Worm (Caenorhabditis elegans) whole organism, L1 larva: ENCODE results near the gene srlf-9.

Source experiments
- C04F5.9 ChIP-seq: sonication (generic microtip); optimal IDR thresholded peaks from 2 replicates; lab custom pipeline; 2016; ENCODE audit warnings: missing genetic modification characterization, missing compliant biosample characterization
- C34B4.2 ChIP-seq: sonication (generic microtip); optimal IDR thresholded peaks from 2 replicates; lab custom pipeline; 2017; ENCODE audit warnings: mild to moderate bottlenecking, missing genetic modification characterization, missing compliant biosample characterization
- Y116A8C.19 ChIP-seq: sonication (generic microtip); optimal IDR thresholded peaks from 2 replicates; lab custom pipeline; 2016; ENCODE audit warnings: missing compliant biosample characterization, missing genetic modification characterization, borderline replicate concordance
- aha-1 ChIP-seq: fragments of 150-350 bp; optimal IDR thresholded peaks from 2 replicates; lab custom pipeline; 2014; ENCODE audit warnings: missing biosample characterization, missing genetic modification characterization
- aly-2 ChIP-seq: fragments of 150-350 bp; optimal IDR thresholded peaks from 2 replicates; lab custom pipeline; 2014; ENCODE audit warnings: missing biosample characterization, missing genetic modification characterization
- ceh-63 ChIP-seq: fragments of 200-800 bp; sonication (Bioruptor generic); optimal IDR thresholded peaks from 2 replicates; lab custom pipeline; 2018; ENCODE audit warnings: mild to moderate bottlenecking, missing genetic modification characterization, missing compliant biosample characterization
- ceh-88 ChIP-seq: fragments of 200-800 bp; sonication (Bioruptor generic); IDR thresholded peaks from 2 replicates; pipeline ENCODE4 v1.3.6; 2022; ENCODE audit warnings: missing genetic modification characterization, missing compliant biosample characterization
- ceh-90 ChIP-seq: sonication (generic microtip); optimal IDR thresholded peaks from 2 replicates; lab custom pipeline; 2016; ENCODE audit warnings: missing genetic modification characterization, missing compliant biosample characterization
- ces-1 ChIP-seq: fragments of 150-350 bp; optimal IDR thresholded peaks from 2 replicates; lab custom pipeline; 2014; ENCODE audit warnings: missing biosample characterization, missing genetic modification reagents, missing genetic modification characterization
- efl-1 ChIP-seq, 4 experiments: fragments of 150-350 bp; optimal IDR thresholded peaks in 3 of 4; peaks in 1 of 4; 1 replicate in 1 of 4; 2 replicates in 3 of 4; lab custom pipeline; 2014; ENCODE audit warnings: missing biosample characterization in 2 of 4, missing genetic modification characterization in 2 of 4, missing genetic modification reagents in 2 of 4
- egl-13 ChIP-seq: sonication (generic microtip); optimal IDR thresholded peaks from 2 replicates; lab custom pipeline; 2016; ENCODE audit warnings: missing genotype, missing genetic modification reagents, missing genetic modification characterization, missing compliant biosample characterization
- egl-27 ChIP-seq, 2 experiments: fragments of 150-350 bp in 1 of 2; sonication (generic microtip); optimal IDR thresholded peaks; 3 replicates each; lab custom pipeline; 2017 to 2018; ENCODE audit warnings: missing biosample characterization in 2 of 2, missing genetic modification characterization in 2 of 2, missing genetic modification reagents in 2 of 2
- elt-2 ChIP-seq: sonication (generic microtip); optimal IDR thresholded peaks from 2 replicates; lab custom pipeline; 2016; ENCODE audit warnings: missing genetic modification characterization, mild to moderate bottlenecking, inconsistent platforms, missing compliant biosample characterization, missing genetic modification reagents
- fkh-10 ChIP-seq: sonication (generic microtip); optimal IDR thresholded peaks from 2 replicates; lab custom pipeline; 2017; ENCODE audit warnings: missing biosample characterization, missing genetic modification reagents, missing genetic modification characterization
- fkh-4 ChIP-seq: sonication (generic microtip); optimal IDR thresholded peaks from 2 replicates; lab custom pipeline; 2016; ENCODE audit warnings: missing compliant biosample characterization, missing genetic modification characterization, borderline replicate concordance
- fkh-8 ChIP-seq: sonication (generic microtip); optimal IDR thresholded peaks from 2 replicates; lab custom pipeline; 2016; ENCODE audit warnings: mild to moderate bottlenecking, missing genetic modification characterization, missing compliant biosample characterization
- hlh-17 ChIP-seq: fragments of 200-800 bp; sonication (Bioruptor generic); optimal IDR thresholded peaks from 2 replicates; lab custom pipeline; 2018; ENCODE audit warnings: missing genetic modification characterization, mild to moderate bottlenecking, missing compliant biosample characterization, moderate library complexity, borderline replicate concordance
- hpl-2 ChIP-seq: fragments of 150-350 bp; optimal IDR thresholded peaks from 2 replicates; lab custom pipeline; 2014; ENCODE audit warnings: missing biosample characterization, missing genetic modification reagents, missing genetic modification characterization
- irx-1 ChIP-seq: sonication (generic microtip); optimal IDR thresholded peaks from 2 replicates; lab custom pipeline; 2016; ENCODE audit warnings: missing genetic modification characterization, missing compliant biosample characterization
- isw-1 ChIP-seq: fragments of 200-800 bp; sonication (Bioruptor generic); IDR thresholded peaks from 2 replicates; pipeline ENCODE4 v1.3.6; 2022; ENCODE audit warnings: missing genetic modification characterization, missing compliant biosample characterization
- lin-13 ChIP-seq: fragments of 150-350 bp; optimal IDR thresholded peaks from 2 replicates; lab custom pipeline; 2014; ENCODE audit warnings: missing biosample characterization, missing genetic modification reagents, missing genetic modification characterization
- lin-14 ChIP-seq: fragments of 200-800 bp; sonication (Bioruptor generic); optimal IDR thresholded peaks from 2 replicates; lab custom pipeline; 2018; ENCODE audit warnings: mild to moderate bottlenecking, missing genetic modification characterization, moderate library complexity, missing compliant biosample characterization
- lin-15B ChIP-seq: fragments of 150-350 bp; sonication (generic microtip); optimal IDR thresholded peaks from 3 replicates; lab custom pipeline; 2014; ENCODE audit warnings: missing biosample characterization, missing genetic modification characterization
- lin-39 ChIP-seq: fragments of 150-350 bp; optimal IDR thresholded peaks from 2 replicates; lab custom pipeline; 2014; ENCODE audit warnings: missing biosample characterization, missing genetic modification reagents, missing genetic modification characterization
- lir-3 ChIP-seq: sonication (generic microtip); optimal IDR thresholded peaks from 2 replicates; lab custom pipeline; 2016; ENCODE audit warnings: mild to moderate bottlenecking, missing genetic modification characterization, moderate library complexity, missing compliant biosample characterization; ENCODE audit not compliant: poor library complexity
- mdl-1 ChIP-seq, 2 experiments: fragments of 150-350 bp; optimal IDR thresholded peaks; 2 replicates each; lab custom pipeline; 2014 to 2017; ENCODE audit warnings: missing biosample characterization in 2 of 2, missing genetic modification characterization in 2 of 2, inconsistent platforms in 1 of 2
- mef-2 ChIP-seq: fragments of 150-350 bp; optimal IDR thresholded peaks from 2 replicates; lab custom pipeline; 2014; ENCODE audit warnings: missing biosample characterization, missing genetic modification characterization
- mep-1 ChIP-seq: fragments of 150-350 bp; optimal IDR thresholded peaks from 2 replicates; lab custom pipeline; 2014; ENCODE audit warnings: missing biosample characterization, missing genetic modification characterization
- nhr-11 ChIP-seq: fragments of 150-350 bp; optimal IDR thresholded peaks from 2 replicates; lab custom pipeline; 2014; ENCODE audit warnings: missing biosample characterization, missing genetic modification characterization
- nhr-19 ChIP-seq: fragments of 200-800 bp; sonication (Bioruptor generic); conservative IDR thresholded peaks from 2 replicates; pipeline ENCODE4 v1.3.6; 2022; ENCODE audit warnings: missing genetic modification characterization, missing compliant biosample characterization
- nhr-20 ChIP-seq: sonication (generic microtip); optimal IDR thresholded peaks from 2 replicates; lab custom pipeline; 2016; ENCODE audit warnings: mild to moderate bottlenecking, missing genetic modification characterization, missing compliant biosample characterization
- nhr-237 ChIP-seq: fragments of 150-350 bp; optimal IDR thresholded peaks from 2 replicates; lab custom pipeline; 2014; ENCODE audit warnings: missing biosample characterization, missing genetic modification characterization
- nhr-28 ChIP-seq: fragments of 150-350 bp; optimal IDR thresholded peaks from 2 replicates; lab custom pipeline; 2014; ENCODE audit warnings: missing biosample characterization, missing genetic modification characterization
- nhr-71 ChIP-seq: sonication (generic microtip); optimal IDR thresholded peaks from 2 replicates; lab custom pipeline; 2016; ENCODE audit warnings: mild to moderate bottlenecking, missing genetic modification characterization, moderate library complexity, missing compliant biosample characterization
- nhr-77 ChIP-seq: fragments of 150-350 bp; optimal IDR thresholded peaks from 2 replicates; lab custom pipeline; 2014; ENCODE audit warnings: missing biosample characterization, missing genetic modification characterization
- nhr-85 ChIP-seq: sonication (generic microtip); peaks from one replicate; lab custom pipeline; 2016; ENCODE audit warnings: missing genetic modification characterization, inconsistent platforms, missing compliant biosample characterization
- nhr-90 ChIP-seq: sonication (generic microtip); optimal IDR thresholded peaks from 2 replicates; lab custom pipeline; 2016; ENCODE audit warnings: mild to moderate bottlenecking, missing genetic modification characterization, missing compliant biosample characterization; ENCODE audit not compliant: poor library complexity
- pax-3 ChIP-seq: fragments of 200-800 bp; sonication (Bioruptor generic); optimal IDR thresholded peaks from 2 replicates; lab custom pipeline; 2018; ENCODE audit warnings: mild to moderate bottlenecking, missing genetic modification characterization, moderate library complexity, missing compliant biosample characterization
- pqm-1 ChIP-seq: sonication (generic microtip); optimal IDR thresholded peaks from 3 replicates; lab custom pipeline; 2017; ENCODE audit warnings: missing biosample characterization, missing genetic modification characterization
- sptf-1 ChIP-seq: fragments of 150-350 bp; optimal IDR thresholded peaks from 2 replicates; lab custom pipeline; 2014; ENCODE audit warnings: missing biosample characterization, missing genetic modification characterization
- sup-37 ChIP-seq: fragments of 200-800 bp; sonication (Bioruptor generic); optimal IDR thresholded peaks from 2 replicates; lab custom pipeline; 2018; ENCODE audit warnings: mild to moderate bottlenecking, missing genetic modification characterization, missing compliant biosample characterization
- swsn-7 ChIP-seq: sonication (generic microtip); optimal IDR thresholded peaks from 2 replicates; lab custom pipeline; 2016; ENCODE audit warnings: missing genetic modification characterization, missing compliant biosample characterization
- tlp-1 ChIP-seq: fragments of 150-350 bp; optimal IDR thresholded peaks from 2 replicates; lab custom pipeline; 2014; ENCODE audit warnings: missing biosample characterization, missing genetic modification characterization
- unc-130 ChIP-seq: fragments of 150-350 bp; optimal IDR thresholded peaks from 2 replicates; lab custom pipeline; 2017; ENCODE audit warnings: missing biosample characterization, missing genetic modification characterization, inconsistent platforms
- unc-30 ChIP-seq: sonication (generic microtip); optimal IDR thresholded peaks from 2 replicates; lab custom pipeline; 2017; ENCODE audit warnings: missing biosample characterization, missing genetic modification characterization
- vab-15 ChIP-seq: sonication (generic microtip); optimal IDR thresholded peaks from 2 replicates; lab custom pipeline; 2017; ENCODE audit warnings: missing genotype, mild to moderate bottlenecking, missing genetic modification characterization, missing compliant biosample characterization
- xbp-1 ChIP-seq: sonication (generic microtip); optimal IDR thresholded peaks from 2 replicates; lab custom pipeline; 2016; ENCODE audit warnings: missing genetic modification characterization, missing compliant biosample characterization
- zip-4 ChIP-seq: fragments of 200-800 bp; sonication (Bioruptor generic); optimal IDR thresholded peaks from 2 replicates; lab custom pipeline; 2018; ENCODE audit warnings: mild to moderate bottlenecking, missing genetic modification characterization, moderate library complexity, missing compliant biosample characterization
- ztf-11 ChIP-seq, 2 experiments: sonication (generic microtip); optimal IDR thresholded peaks; 2 replicates each; lab custom pipeline; 2016 to 2017; ENCODE audit warnings: missing genetic modification characterization in 2 of 2, missing biosample characterization in 1 of 2, missing compliant biosample characterization in 1 of 2

Gene srlf-9

DNA sequence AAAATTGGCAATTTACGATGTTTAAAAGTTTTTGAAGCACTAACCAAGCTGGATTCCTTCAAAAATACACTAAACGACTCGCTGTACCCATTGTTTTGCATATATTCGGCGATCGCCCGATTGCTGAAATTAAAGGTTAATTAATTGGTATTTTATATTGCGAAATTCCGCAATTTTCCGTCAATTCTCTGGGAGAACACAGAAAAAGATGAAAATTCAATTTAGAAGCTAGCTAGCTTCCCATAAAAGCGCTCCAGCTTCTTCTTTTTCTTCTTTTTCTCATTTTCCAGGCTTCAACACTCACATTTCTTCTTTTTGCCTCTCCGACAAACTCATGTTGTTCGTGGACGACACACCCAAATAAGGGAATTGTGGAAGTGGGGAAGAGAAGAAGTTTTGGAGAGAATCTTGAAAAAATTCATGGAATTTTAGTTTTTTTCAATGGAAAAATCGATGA is 25.2 kb downstream of the srlf-9 start, which contains the start of gene lis-1:
TSS of gene lis-1 (minus strand) at position 407 of the 457 bp plus-strand sequence.
- TF ChIP-seq unc-30 (no peak), lin-15B (no peak), unc-130 (tag; lab: Kevin White, UChicago) (no peak), aly-2 (tag; lab: Kevin White, UChicago) (no peak), nhr-19 (GFP tag; lab: Robert Waterston, UW) (no peak), vab-15 (no peak), ces-1 (peak; percentile 68), C04F5.9 (tag; lab: Kevin White, UChicago) (no peak), nhr-28 (tag; lab: Kevin White, UChicago) (no peak), nhr-71 (tag; lab: Kevin White, UChicago) (peak; percentile 11), C34B4.2 (tag; lab: Kevin White, UChicago) (no peak)

DNA sequence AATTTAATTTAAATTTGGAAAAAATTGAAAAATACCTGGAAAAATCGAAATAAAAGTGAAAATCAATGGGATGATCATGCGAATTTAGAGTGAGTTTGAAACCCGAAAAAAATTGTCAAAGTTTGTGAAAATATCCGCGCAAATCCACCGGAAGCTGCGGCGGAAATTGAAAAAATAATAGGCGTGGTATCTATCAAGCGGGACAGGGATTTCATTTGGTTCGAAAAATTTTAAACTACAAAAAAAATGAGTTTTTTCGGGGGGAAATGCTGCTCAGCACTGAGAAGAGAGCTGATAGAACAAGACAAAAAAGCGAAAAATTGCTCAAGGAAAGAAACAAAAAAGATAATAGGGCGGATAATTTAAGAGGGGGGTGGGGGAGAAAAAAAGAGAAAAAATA is 30.6 kb downstream of the srlf-9 start, which contains the start of gene T03F6.9:
TSS of gene T03F6.9 (minus strand) at position 101 of the 400 bp plus-strand sequence.
- TF ChIP-seq fkh-8 (tag; lab: Kevin White, UChicago) (peak; percentile 0), swsn-7 (tag; lab: Kevin White, UChicago) (no peak), nhr-90 (no peak), Y116A8C.19 (tag; lab: Kevin White, UChicago) (no peak)

DNA sequence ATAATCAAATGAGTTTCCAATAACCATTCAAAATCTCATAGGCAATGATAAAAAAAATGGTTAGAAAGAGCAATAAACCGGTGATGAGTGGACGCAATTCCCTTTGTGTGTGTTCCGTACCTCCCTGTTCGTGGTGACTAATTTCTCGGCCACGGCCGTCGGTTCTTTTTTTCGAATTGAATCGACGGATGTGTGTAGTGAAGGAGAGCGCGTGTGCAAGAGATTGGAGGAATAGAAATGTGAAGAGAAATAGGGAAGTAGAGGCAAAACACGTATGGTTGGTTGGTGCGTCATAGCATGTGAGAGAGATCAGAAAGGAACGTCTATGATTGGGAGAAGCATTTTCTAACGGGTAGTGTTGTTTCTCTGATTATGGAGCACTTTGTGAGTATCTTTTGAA is 41.7 kb downstream of the srlf-9 start:
- TF ChIP-seq tlp-1 (tag; lab: Kevin White, UChicago) = no peak
- no peak for TF ChIP-seq aha-1 (tag; lab: Kevin White, UChicago)
- TF ChIP-seq ceh-88 (GFP tag; lab: Robert Waterston, UW) = no peak
- no peak for TF ChIP-seq zip-4
- no peak for TF ChIP-seq nhr-237 (tag; lab: Kevin White, UChicago)
- TF ChIP-seq ceh-63 (GFP tag; lab: Kevin White, UChicago) = no peak
- TF ChIP-seq sup-37 (GFP tag; lab: Kevin White, UChicago) = no peak
- no peak for TF ChIP-seq ztf-11 (tag; optimal IDR thresholded peaks at IDR 0.05; lab: Kevin White, UChicago)
- TF ChIP-seq fkh-10 = no peak
- TF ChIP-seq C04F5.9 (tag; lab: Kevin White, UChicago) = no peak
- no peak for TF ChIP-seq ceh-90 (tag; lab: Kevin White, UChicago)
- no peak for TF ChIP-seq unc-130 (tag; lab: Kevin White, UChicago)
- TF ChIP-seq nhr-77 (tag; lab: Kevin White, UChicago) = no peak
- no peak for TF ChIP-seq lir-3
- TF ChIP-seq fkh-4 (tag; lab: Kevin White, UChicago) = no peak
- no peak for TF ChIP-seq hlh-17 (GFP tag; lab: Kevin White, UChicago)
- no peak for TF ChIP-seq lin-39 (tag; lab: Kevin White, UChicago)
- TF ChIP-seq nhr-11 (tag; lab: Kevin White, UChicago) = no peak
- no peak for TF ChIP-seq pqm-1 (tag; lab: Kevin White, UChicago)
- no peak for TF ChIP-seq irx-1
- TF ChIP-seq C34B4.2 (tag; lab: Kevin White, UChicago) = no peak
- TF ChIP-seq efl-1 (optimal IDR thresholded peaks at IDR 0.05; lab: Kevin White, UChicago) = peak; percentile 36 to 41
- peak; percentile 31 to 67 for TF ChIP-seq efl-1 (GFP tag; optimal IDR thresholded peaks at IDR 0.05 in 1 of 2; lab: Kevin White, UChicago)
- no peak for TF ChIP-seq elt-2 (tag; lab: Kevin White, UChicago)
- no peak for TF ChIP-seq egl-27 (tag; optimal IDR thresholded peaks at IDR 0.05; lab: Kevin White, UChicago)
- no peak for TF ChIP-seq pax-3 (tag; lab: Kevin White, UChicago)
- no peak for TF ChIP-seq sptf-1 (tag; lab: Kevin White, UChicago)
- TF ChIP-seq egl-13 (tag; lab: Kevin White, UChicago) = no peak
- peak; percentile 9 for TF ChIP-seq swsn-7 (tag; lab: Kevin White, UChicago)
- peak; percentile 21 for TF ChIP-seq nhr-20 (tag; lab: Kevin White, UChicago)
- peak; percentile 98 for TF ChIP-seq lin-14 (GFP tag; lab: Kevin White, UChicago)
- TF ChIP-seq hpl-2 = no peak
- no peak for TF ChIP-seq mep-1
- TF ChIP-seq xbp-1 (tag; lab: Kevin White, UChicago) = peak; percentile 13
- TF ChIP-seq aly-2 (tag; lab: Kevin White, UChicago) = no peak
- no peak for TF ChIP-seq mef-2
- TF ChIP-seq lin-13 (GFP tag; lab: Kevin White, UChicago) = no peak
- no peak for TF ChIP-seq isw-1
- TF ChIP-seq mdl-1 (tag; optimal IDR thresholded peaks at IDR 0.05; lab: Kevin White, UChicago) = peak in 1 of 2 experiments; percentile 66
- peak; percentile 59 for TF ChIP-seq nhr-85
